Fruit fly (Drosophila melanogaster) whole organism, embryonic: ENCODE data around the gene CG13707.

Source experiments
- Bgb ChIP-seq: fragments of 200-800 bp; sonication (Bioruptor generic); IDR thresholded peaks from 2 replicates; pipeline ENCODE4 v1.3.6; 2022; ENCODE audit warnings: missing biosample characterization, missing genetic modification characterization; ENCODE audit not compliant: partially characterized antibody
- Blimp-1 ChIP-seq: fragments of 200-800 bp; sonication (Bioruptor generic); optimal IDR thresholded peaks from 3 replicates; lab custom pipeline; 2018; ENCODE audit warnings: missing biosample characterization, missing genetic modification characterization, mild to moderate bottlenecking, moderate library complexity, missing genetic modification reagents
- CG10431 ChIP-seq: fragments of 200-800 bp; sonication (Bioruptor generic); optimal IDR thresholded peaks from 3 replicates; lab custom pipeline; 2018; ENCODE audit warnings: missing biosample characterization, mild to moderate bottlenecking, missing genetic modification characterization
- CG11456 ChIP-seq: fragments of 200-800 bp; sonication (Bioruptor generic); IDR thresholded peaks from 3 replicates; pipeline ENCODE4 v1.3.6; 2022; ENCODE audit warnings: missing biosample characterization, missing genetic modification characterization
- CG12219 ChIP-seq: fragments of 200-800 bp; sonication (Bioruptor generic); optimal IDR thresholded peaks from 3 replicates; lab custom pipeline; 2018; ENCODE audit warnings: missing biosample characterization, mild to moderate bottlenecking, missing genetic modification characterization
- CG13296 ChIP-seq: fragments of 200-800 bp; sonication (Bioruptor generic); optimal IDR thresholded peaks from 3 replicates; lab custom pipeline; 2018; ENCODE audit warnings: missing biosample characterization, mild to moderate bottlenecking, missing genetic modification characterization
- CG17186 ChIP-seq: fragments of 200-800 bp; sonication (Bioruptor generic); optimal IDR thresholded peaks from 3 replicates; lab custom pipeline; 2017; ENCODE audit warnings: missing biosample characterization, missing genetic modification reagents, missing genetic modification characterization
- CG17328 ChIP-seq: fragments of 200-800 bp; sonication (Bioruptor generic); IDR thresholded peaks from 2 replicates; pipeline ENCODE4 v1.3.6; 2022; ENCODE audit warnings: missing biosample characterization, missing genetic modification characterization
- CG3163 ChIP-seq: fragments of 200-800 bp; sonication (Bioruptor generic); optimal IDR thresholded peaks from 3 replicates; lab custom pipeline; 2016; ENCODE audit warnings: missing biosample characterization, missing genetic modification characterization
- CG3995 ChIP-seq: fragments of 200-800 bp; sonication (Bioruptor generic); optimal IDR thresholded peaks from 3 replicates; lab custom pipeline; 2016; ENCODE audit warnings: missing biosample characterization, missing genetic modification characterization
- CG5180 ChIP-seq: fragments of 200-800 bp; sonication (Bioruptor generic); optimal IDR thresholded peaks from 3 replicates; lab custom pipeline; 2017; ENCODE audit warnings: missing biosample characterization, missing genetic modification characterization, mild to moderate bottlenecking, moderate library complexity, missing genetic modification reagents
- CG7372 ChIP-seq: fragments of 200-800 bp; sonication (Bioruptor generic); IDR thresholded peaks from 2 replicates; pipeline ENCODE4 v1.3.6; 2022; ENCODE audit warnings: missing biosample characterization, missing genetic modification characterization
- CG8924 ChIP-seq: fragments of 200-800 bp; optimal IDR thresholded peaks from 3 replicates; lab custom pipeline; 2019; ENCODE audit warnings: missing biosample characterization, mild to moderate bottlenecking, missing genetic modification characterization, moderate library complexity
- CTCF ChIP-seq: fragments of 200-800 bp; sonication (Bioruptor generic); optimal IDR thresholded peaks from 2 replicates; lab custom pipeline; 2017; ENCODE audit warnings: missing biosample characterization, mild to moderate bottlenecking, missing genetic modification characterization, moderate library complexity
- Dbx ChIP-seq: fragments of 200-800 bp; sonication (Bioruptor generic); IDR thresholded peaks from 3 replicates; pipeline ENCODE4 v1.3.6; 2022; ENCODE audit warnings: missing biosample characterization, missing genetic modification characterization
- Deaf1 ChIP-seq: fragments of 200-800 bp; optimal IDR thresholded peaks from 3 replicates; lab custom pipeline; 2019; ENCODE audit warnings: missing biosample characterization, mild to moderate bottlenecking, missing genetic modification characterization, moderate library complexity
- Dip2 ChIP-seq: fragments of 200-800 bp; sonication (Bioruptor generic); IDR thresholded peaks from 2 replicates; pipeline ENCODE4 v1.3.6; 2022; ENCODE audit warnings: missing biosample characterization, missing genetic modification characterization
- Ets65A ChIP-seq: fragments of 200-800 bp; sonication (Bioruptor generic); peaks from one replicate; lab custom pipeline; 2016; ENCODE audit warnings: missing biosample characterization, missing genetic modification characterization
- HLH4C ChIP-seq: fragments of 200-800 bp; sonication (Bioruptor generic); IDR thresholded peaks from 3 replicates; pipeline ENCODE4 v1.3.6; 2022; ENCODE audit warnings: missing biosample characterization, missing genetic modification characterization; ENCODE audit not compliant: partially characterized antibody
- Lhr ChIP-seq: fragments of 200-800 bp; sonication (Bioruptor generic); optimal IDR thresholded peaks from 3 replicates; lab custom pipeline; 2017; ENCODE audit warnings: mild to moderate bottlenecking, missing biosample characterization, missing genetic modification reagents, missing genetic modification characterization
- Med ChIP-seq: fragments of 200-800 bp; sonication (Bioruptor generic); peaks from one replicate; lab custom pipeline; 2016; ENCODE audit warnings: missing biosample characterization, missing genetic modification characterization, mild to moderate bottlenecking, inconsistent platforms, moderate library complexity
- Nf-YB ChIP-seq: fragments of 200-800 bp; sonication (Bioruptor generic); optimal IDR thresholded peaks from 3 replicates; lab custom pipeline; 2019; ENCODE audit warnings: missing biosample characterization, mild to moderate bottlenecking, missing genetic modification characterization, moderate library complexity
- Sox100B ChIP-seq: fragments of 200-800 bp; sonication (Bioruptor generic); optimal IDR thresholded peaks from 3 replicates; lab custom pipeline; 2018; ENCODE audit warnings: missing biosample characterization, mild to moderate bottlenecking, missing genetic modification characterization
- Sry-β ChIP-seq: fragments of 200-800 bp; sonication (Bioruptor generic); optimal IDR thresholded peaks from 2 replicates; lab custom pipeline; 2018; ENCODE audit warnings: missing biosample characterization, mild to moderate bottlenecking, missing genetic modification characterization, moderate library complexity
- Ssrp ChIP-seq: fragments of 200-800 bp; sonication (Bioruptor generic); optimal IDR thresholded peaks from 2 replicates; lab custom pipeline; 2018; ENCODE audit warnings: missing biosample characterization, mild to moderate bottlenecking, missing genetic modification characterization, moderate library complexity
- Trl ChIP-seq, 3 experiments: fragments of >200 bp in 2 of 3; fragments of 200-800 bp in 1 of 3; sonication (Bioruptor generic) in 1 of 3; optimal IDR thresholded peaks; 2 replicates in 1 of 3; 3 replicates in 2 of 3; lab custom pipeline; 2016 to 2017; ENCODE audit warnings: missing biosample characterization in 1 of 3, missing genetic modification characterization in 1 of 3
- Xbp1 ChIP-seq: fragments of 200-800 bp; sonication (Bioruptor generic); optimal IDR thresholded peaks from 3 replicates; lab custom pipeline; 2016; ENCODE audit warnings: missing biosample characterization, mild to moderate bottlenecking, missing genetic modification characterization
- crc ChIP-seq: fragments of 200-800 bp; sonication (Bioruptor generic); optimal IDR thresholded peaks from 2 replicates; lab custom pipeline; 2016; ENCODE audit warnings: missing biosample characterization, missing genetic modification characterization
- ewg ChIP-seq: fragments of 200-800 bp; sonication (Bioruptor generic); optimal IDR thresholded peaks from 3 replicates; lab custom pipeline; 2017; ENCODE audit warnings: mild to moderate bottlenecking, missing biosample characterization, missing genetic modification reagents, missing genetic modification characterization
- fd3F ChIP-seq: fragments of 200-800 bp; sonication (Bioruptor generic); optimal IDR thresholded peaks from 2 replicates; lab custom pipeline; 2018; ENCODE audit warnings: missing biosample characterization, mild to moderate bottlenecking, missing genetic modification characterization, moderate library complexity
- h ChIP-seq: fragments of >200 bp; optimal IDR thresholded peaks from 2 replicates; lab custom pipeline; 2017
- hkb ChIP-seq, 2 experiments: fragments of 200-800 bp in 1 of 2; fragments of >200 bp in 1 of 2; sonication (Bioruptor generic) in 1 of 2; IDR thresholded peaks in 1 of 2; optimal IDR thresholded peaks in 1 of 2; 2 replicates each; pipeline versions ENCODE4 v1.3.6 to Lab custom; 2017 to 2022; ENCODE audit warnings: missing biosample characterization in 1 of 2, missing genetic modification characterization in 1 of 2
- hth ChIP-seq: fragments of >200 bp; optimal IDR thresholded peaks from 2 replicates; lab custom pipeline; 2017; ENCODE audit warnings: inconsistent platforms
- onecut ChIP-seq: fragments of 200-800 bp; sonication (Bioruptor generic); IDR thresholded peaks from 2 replicates; pipeline ENCODE4 v1.3.6; 2022; ENCODE audit warnings: missing biosample characterization, missing genetic modification characterization
- p53 ChIP-seq: fragments of 200-800 bp; sonication (Bioruptor generic); optimal IDR thresholded peaks from 2 replicates; lab custom pipeline; 2016; ENCODE audit warnings: missing biosample characterization, missing genetic modification characterization
- pb ChIP-seq: fragments of 200-800 bp; sonication (Bioruptor generic); optimal IDR thresholded peaks from 3 replicates; lab custom pipeline; 2016; ENCODE audit warnings: missing biosample characterization, missing genetic modification characterization
- pita ChIP-seq: fragments of 200-800 bp; sonication (Bioruptor generic); optimal IDR thresholded peaks from 2 replicates; lab custom pipeline; 2017; ENCODE audit warnings: missing biosample characterization, mild to moderate bottlenecking, missing genetic modification characterization
- sens ChIP-seq: fragments of 200-800 bp; sonication (Bioruptor generic); peaks from one replicate; lab custom pipeline; 2016; ENCODE audit warnings: missing biosample characterization, missing genetic modification characterization
- stwl ChIP-seq: fragments of 200-800 bp; sonication (Bioruptor generic); optimal IDR thresholded peaks from 3 replicates; lab custom pipeline; 2018; ENCODE audit warnings: missing biosample characterization, mild to moderate bottlenecking, missing genetic modification characterization, moderate library complexity
- tll ChIP-seq, 2 experiments: fragments of 200-800 bp in 1 of 2; fragments of >200 bp in 1 of 2; sonication (Bioruptor generic) in 1 of 2; optimal IDR thresholded peaks; 2 replicates each; lab custom pipeline; 2017 to 2019; ENCODE audit warnings: missing biosample characterization in 2 of 2, missing genetic modification characterization in 2 of 2, mild to moderate bottlenecking in 1 of 2, moderate library complexity in 1 of 2
- tup ChIP-seq: fragments of 200-800 bp; sonication (Bioruptor generic); optimal IDR thresholded peaks from 2 replicates; lab custom pipeline; 2016; ENCODE audit warnings: missing biosample characterization, mild to moderate bottlenecking, missing genetic modification characterization, moderate library complexity
- tx ChIP-seq: fragments of 200-800 bp; sonication (Bioruptor generic); optimal IDR thresholded peaks from 2 replicates; lab custom pipeline; 2016; ENCODE audit warnings: missing biosample characterization, missing genetic modification characterization
- z ChIP-seq: fragments of 200-800 bp; sonication (Bioruptor generic); IDR thresholded peaks from 3 replicates; pipeline ENCODE4 v1.3.6; 2022; ENCODE audit warnings: missing biosample characterization, missing genetic modification characterization
- zen2 ChIP-seq: fragments of 200-800 bp; sonication (Bioruptor generic); IDR thresholded peaks from 3 replicates; pipeline ENCODE4 v1.3.6; 2022; ENCODE audit warnings: missing biosample characterization, missing genetic modification characterization; ENCODE audit not compliant: partially characterized antibody

Gene CG13707

DNA sequence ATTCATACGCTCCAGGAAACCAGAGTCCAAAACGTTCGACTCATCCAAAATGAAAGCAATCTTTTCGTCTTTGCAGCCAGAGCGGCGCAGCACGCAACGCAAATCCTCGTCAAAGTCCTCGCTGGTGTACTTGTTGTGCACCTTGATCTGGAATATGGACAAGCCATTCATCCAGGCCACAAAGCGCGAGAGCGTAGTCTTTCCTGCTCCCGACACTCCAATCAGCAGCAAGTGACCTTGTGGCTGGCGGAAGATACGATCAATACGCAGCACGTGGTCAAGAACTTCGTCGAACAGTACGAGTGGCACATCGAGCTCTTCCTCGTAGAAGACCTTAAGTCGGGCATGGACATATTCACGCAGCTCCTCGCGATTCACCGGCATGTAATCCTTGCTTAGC, 25.7 kb downstream of the CG13707 start:
- TF ChIP-seq Ets65A (GFP tag; lab: Kevin White, UChicago) = peak; percentile 93
- no peak for TF ChIP-seq CG3163 (GFP tag; lab: Kevin White, UChicago)
- TF ChIP-seq tx (GFP tag; lab: Kevin White, UChicago) = no peak

DNA sequence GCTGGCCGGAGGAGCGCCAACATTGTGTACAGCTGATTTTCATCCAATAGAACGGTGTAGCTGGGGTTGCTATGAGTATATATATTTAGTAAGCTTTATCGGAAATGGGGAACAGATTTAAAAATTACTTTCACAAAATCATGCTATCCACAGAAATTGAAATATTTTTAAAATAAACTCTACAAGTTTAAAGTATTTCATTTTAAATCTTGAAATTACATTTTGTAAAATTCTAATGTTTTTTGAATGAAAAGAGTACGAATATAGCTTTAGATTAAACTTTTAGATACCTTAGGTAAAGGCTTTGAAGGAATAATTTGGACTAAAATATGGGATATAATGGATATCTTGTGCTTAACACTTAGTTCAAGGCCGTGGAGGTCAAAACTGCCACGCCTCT, 32.6 kb downstream of the CG13707 start, which contains the start of gene CG18808:
Gene CG18808 (minus strand): TSS at position 101 of the 400 bp plus-strand sequence.
- no peak for TF ChIP-seq hkb (optimal IDR thresholded peaks at IDR 0.05; lab: Kevin White, UChicago)
- TF ChIP-seq hkb (GFP tag; IDR thresholded peaks at IDR 0.05; lab: Robert Waterston, UW) = no peak
- TF ChIP-seq pb = no peak
- no peak for TF ChIP-seq CG12219 (GFP tag; lab: Kevin White, UChicago)
- TF ChIP-seq hth (lab: Kevin White, UChicago) = no peak
- TF ChIP-seq CG8924 (tag; lab: Kevin White, UChicago) = no peak
- no peak for TF ChIP-seq Blimp-1 (GFP tag; lab: Kevin White, UChicago)
- no peak for TF ChIP-seq CG5180 (GFP tag; lab: Kevin White, UChicago)
- TF ChIP-seq CG10431 (GFP tag; lab: Kevin White, UChicago) = no peak
- TF ChIP-seq p53 = no peak
- TF ChIP-seq Sox100B = no peak
- TF ChIP-seq fd3F (GFP tag; lab: Kevin White, UChicago) = no peak
- no peak for TF ChIP-seq h (lab: Kevin White, UChicago)
- no peak for TF ChIP-seq Xbp1 (GFP tag; lab: Kevin White, UChicago)
- TF ChIP-seq zen2 = no peak
- TF ChIP-seq HLH4C = no peak
- TF ChIP-seq Sry-β (GFP tag; lab: Kevin White, UChicago) = no peak
- no peak for TF ChIP-seq tll (GFP tag; optimal IDR thresholded peaks at IDR 0.05; lab: Kevin White, UChicago)
- TF ChIP-seq tup = no peak
- no peak for TF ChIP-seq CG13296

DNA sequence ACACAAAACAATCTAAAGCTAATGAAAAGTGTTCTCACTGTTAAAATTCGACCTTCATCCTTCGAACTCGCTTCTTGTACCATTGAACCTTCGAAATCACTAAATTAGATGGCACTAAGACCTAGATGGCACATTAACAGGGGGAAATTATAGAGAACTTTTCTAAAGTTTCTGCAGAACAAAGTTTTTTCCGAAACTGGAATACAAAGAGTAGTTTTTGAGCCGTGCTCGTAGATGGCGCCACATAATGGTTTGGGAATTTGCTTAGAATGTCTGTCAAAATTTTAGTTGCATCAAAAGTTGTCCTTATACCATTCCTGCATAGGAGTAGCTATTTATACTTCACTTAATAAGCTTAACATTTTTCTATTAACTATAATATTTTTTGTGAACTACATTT, 34.2 kb downstream of the CG13707 start:
- TF ChIP-seq crc (GFP tag; lab: Kevin White, UChicago) (no peak), stwl (tag; lab: Kevin White, UChicago) (peak; percentile 15), CG7372 (GFP tag; lab: Robert Waterston, UW) (no peak), Ets65A (GFP tag; lab: Kevin White, UChicago) (peak; percentile 21), CTCF (peak; percentile 92), Dip2 (GFP tag; lab: Robert Waterston, UW) (peak; percentile 34; the same call in 1 of the 2 replicates), sens (GFP tag; lab: Kevin White, UChicago) (peak; percentile 21), CG11456 (GFP tag; lab: Robert Waterston, UW) (0 out of 3 replicates have a peak, but pooled peaks have one; percentile 5), pita (peak; percentile 39)

DNA sequence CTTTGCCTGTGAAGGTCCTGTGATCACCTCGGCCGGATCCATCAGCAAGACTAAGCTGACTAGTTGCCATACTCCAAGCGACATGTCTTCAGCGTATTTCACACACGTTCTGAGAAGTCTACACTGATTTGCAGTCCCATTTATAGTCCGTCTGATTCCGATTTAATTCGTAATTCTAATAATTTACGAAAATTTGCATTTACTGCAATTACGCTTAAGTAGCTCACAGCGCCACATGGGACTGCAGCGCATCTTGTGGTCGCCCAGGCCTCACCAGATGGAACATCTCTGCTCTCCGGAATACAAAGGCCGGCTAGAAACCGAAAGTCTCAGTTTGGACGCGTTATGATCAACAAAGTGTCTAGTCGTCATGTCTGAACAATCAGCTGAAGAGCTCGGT, 34.7 kb downstream of the CG13707 start, which contains the start of gene CG7509:
Gene CG7509 (minus strand): TSS at position 101 of the 400 bp plus-strand sequence.
- peak; percentile 42 for TF ChIP-seq Ets65A (GFP tag; lab: Kevin White, UChicago)
- no peak for TF ChIP-seq Dbx (GFP tag; lab: Robert Waterston, UW)

DNA sequence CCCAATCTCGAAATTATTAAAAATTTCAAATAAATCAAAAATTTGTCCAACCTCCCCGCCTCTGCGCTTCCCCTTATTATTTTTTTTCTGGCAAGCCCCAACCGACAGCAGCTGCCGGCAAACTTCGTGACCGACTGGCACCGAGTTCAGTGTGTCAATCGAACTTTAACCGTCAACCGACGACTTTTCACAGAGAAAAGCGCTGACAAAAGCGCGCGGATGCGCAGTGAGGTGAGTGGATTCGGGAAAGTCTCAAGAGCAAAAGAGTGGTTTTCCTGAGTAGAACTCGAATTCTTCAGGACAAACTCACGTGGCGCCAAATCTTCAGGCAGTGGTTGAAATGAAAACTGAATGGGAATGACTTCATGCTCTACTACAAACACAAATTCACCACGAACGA, 39.3 kb downstream of the CG13707 start:
- no peak for TF ChIP-seq Lhr (GFP tag; lab: Kevin White, UChicago)
- peak; percentile 62 for TF ChIP-seq ewg (GFP tag; lab: Kevin White, UChicago)
- TF ChIP-seq hkb (optimal IDR thresholded peaks at IDR 0.05; lab: Kevin White, UChicago) = no peak
- TF ChIP-seq hkb (GFP tag; IDR thresholded peaks at IDR 0.05; lab: Robert Waterston, UW) = no peak
- peak; percentile 87 for TF ChIP-seq CTCF
- TF ChIP-seq Med (GFP tag; lab: Kevin White, UChicago) = peak; percentile 28
- TF ChIP-seq Nf-YB (GFP tag; lab: Kevin White, UChicago) = no peak
- TF ChIP-seq Deaf1 (tag; lab: Kevin White, UChicago) = peak; percentile 94
- TF ChIP-seq Ssrp (tag; lab: Kevin White, UChicago) = no peak
- TF ChIP-seq z = peak; percentile 94
- TF ChIP-seq Trl (optimal IDR thresholded peaks at IDR 0.05; lab: Kevin White, UChicago) = peak in 1 of 2 experiments; percentile 10
- TF ChIP-seq Trl (GFP tag; optimal IDR thresholded peaks at IDR 0.05; lab: Kevin White, UChicago) = no peak
- TF ChIP-seq onecut = peak; percentile 16; the same call in 1 of the 2 replicates
- TF ChIP-seq CG17328 = no peak
- peak; percentile 59 for TF ChIP-seq CG3163 (GFP tag; lab: Kevin White, UChicago)
- no peak for TF ChIP-seq CG3995 (GFP tag; lab: Kevin White, UChicago)
- TF ChIP-seq Bgb = peak; percentile 53; the same call in 1 of the 2 replicates
- TF ChIP-seq CG17186 (GFP tag; lab: Kevin White, UChicago) = no peak
